Worm (Caenorhabditis elegans): Measurements from ENCODE around the gene unc-70.
A peak's percentile ranks its signal among the peaks of the same experiment; 100 is the strongest.

unc-70 gene

ce11 chrV:6880623-6881022, 515 bp upstream of the unc-70 start:
- TF ChIP-seq lin-39 (tag; optimal IDR thresholded peaks at IDR 0.05) (peak; percentile 51), nfya-1 (tag; optimal IDR thresholded peaks at IDR 0.05; ENCODE audit: insufficient read depth) (peak; percentile 64), nhr-11 (tag; optimal IDR thresholded peaks at IDR 0.05) (no peak), egl-5 (tag; optimal IDR thresholded peaks at IDR 0.05) (peak; percentile 18), snpc-4 (tag; optimal IDR thresholded peaks at IDR 0.05) (peak; percentile 93), nhr-237 (tag; optimal IDR thresholded peaks at IDR 0.05) (no peak), ama-1 (optimal IDR thresholded peaks at IDR 0.05) (peak; percentile 43), hmg-11 (tag; optimal IDR thresholded peaks at IDR 0.05) (peak; percentile 64)

- TF ChIP-seq daf-12 (tag; optimal IDR thresholded peaks at IDR 0.05) (no peak), lin-15B (tag; optimal IDR thresholded peaks at IDR 0.05) (no peak), zag-1 (tag; optimal IDR thresholded peaks at IDR 0.05) (no peak), nhr-28 (tag; optimal IDR thresholded peaks at IDR 0.05) (no peak), aly-2 (tag; optimal IDR thresholded peaks at IDR 0.05) (no peak), elt-2 (tag; optimal IDR thresholded peaks at IDR 0.05) (peak; percentile 68)
Observed at ce11 chrV:6881735-6882134, 597 bp downstream of the unc-70 start.

ce11 chrV:6882452-6882939, 1.4 kb downstream of the unc-70 start:
- no peak for TF ChIP-seq egl-5 (tag; optimal IDR thresholded peaks at IDR 0.05)
- no peak for TF ChIP-seq mdl-1 (tag; optimal IDR thresholded peaks at IDR 0.05)
- TF ChIP-seq nfya-1 (tag; optimal IDR thresholded peaks at IDR 0.05; ENCODE audit: insufficient read depth): no peak
- no peak for TF ChIP-seq nhr-25 (tag; optimal IDR thresholded peaks at IDR 0.05)
- no peak for TF ChIP-seq snpc-4 (tag; optimal IDR thresholded peaks at IDR 0.05)
- no peak for TF ChIP-seq nhr-237 (tag; optimal IDR thresholded peaks at IDR 0.05)
- no peak for TF ChIP-seq unc-39 (tag; optimal IDR thresholded peaks at IDR 0.05)
- no peak for TF ChIP-seq ceh-28 (tag; optimal IDR thresholded peaks at IDR 0.05)
- no peak for TF ChIP-seq nhr-76 (tag; optimal IDR thresholded peaks at IDR 0.05)
- TF ChIP-seq egl-27 (tag; optimal IDR thresholded peaks at IDR 0.05): no peak

DNA sequence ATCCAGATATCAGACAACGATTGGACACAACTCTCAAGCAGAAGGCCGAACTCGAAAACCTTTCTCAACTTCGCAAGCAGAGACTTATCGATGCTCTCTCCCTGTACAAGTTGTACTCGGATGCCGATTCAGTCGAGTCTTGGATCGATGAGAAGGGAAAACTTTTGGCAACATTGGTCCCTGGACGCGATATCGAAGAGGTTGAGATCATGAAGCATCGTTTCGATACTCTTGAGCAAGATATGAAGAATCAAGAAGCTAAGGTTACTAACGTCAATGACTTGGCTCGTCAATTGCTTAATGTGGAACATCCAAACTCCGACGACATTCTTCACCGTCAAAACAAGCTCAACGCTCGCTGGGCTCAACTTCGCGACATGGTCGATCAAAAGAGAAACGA, 3.9 kb downstream of the unc-70 start:
- TF ChIP-seq sea-2 (GFP tag; optimal IDR thresholded peaks at IDR 0.05): no peak
- no peak for TF ChIP-seq ceh-28 (tag; optimal IDR thresholded peaks at IDR 0.05)
- TF ChIP-seq nfya-1 (tag; optimal IDR thresholded peaks at IDR 0.05; ENCODE audit: insufficient read depth): no peak
- no peak for TF ChIP-seq pha-4 (tag; optimal IDR thresholded peaks at IDR 0.05)
- no peak for TF ChIP-seq snpc-4 (tag; optimal IDR thresholded peaks at IDR 0.05)
- TF ChIP-seq R02D3.7 (tag; optimal IDR thresholded peaks at IDR 0.05): no peak
- no peak for TF ChIP-seq aly-2 (tag; optimal IDR thresholded peaks at IDR 0.05)
- no peak for TF ChIP-seq fos-1 (tag; optimal IDR thresholded peaks at IDR 0.05)
- TF ChIP-seq mml-1 (tag; optimal IDR thresholded peaks at IDR 0.05): no peak
- TF ChIP-seq jun-1 (tag; optimal IDR thresholded peaks at IDR 0.05): no peak
- no peak for TF ChIP-seq egl-5 (tag; optimal IDR thresholded peaks at IDR 0.05)
- no peak for TF ChIP-seq fkh-2 (tag; optimal IDR thresholded peaks at IDR 0.05)
- no peak for TF ChIP-seq pqm-1 (tag; optimal IDR thresholded peaks at IDR 0.05)
- no peak for TF ChIP-seq nhr-11 (tag; optimal IDR thresholded peaks at IDR 0.05)

- TF ChIP-seq unc-62 (GFP tag; optimal IDR thresholded peaks at IDR 0.05) (no peak), nhr-43 (tag; optimal IDR thresholded peaks at IDR 0.05; ENCODE audit: poor library complexity, severe bottlenecking) (peak; percentile 77), elt-1 (tag; optimal IDR thresholded peaks at IDR 0.05) (no peak), skn-1 (tag; optimal IDR thresholded peaks at IDR 0.05) (no peak), ceh-16 (tag; optimal IDR thresholded peaks at IDR 0.05) (no peak), R02D3.7 (tag; optimal IDR thresholded peaks at IDR 0.05) (no peak), elt-3 (tag; optimal IDR thresholded peaks at IDR 0.05) (no peak), aly-2 (tag; optimal IDR thresholded peaks at IDR 0.05) (peak; percentile 86), lin-15B (tag; optimal IDR thresholded peaks at IDR 0.05) (peak; percentile 10), ama-1 (optimal IDR thresholded peaks at IDR 0.05) (peak; percentile 10), lin-39 (tag; optimal IDR thresholded peaks at IDR 0.05) (peak; percentile 45), nhr-76 (tag; optimal IDR thresholded peaks at IDR 0.05) (no peak), ceh-28 (tag; optimal IDR thresholded peaks at IDR 0.05) (no peak), mml-1 (tag; optimal IDR thresholded peaks at IDR 0.05) (no peak), jun-1 (tag; optimal IDR thresholded peaks at IDR 0.05) (peak; percentile 49), hmg-11 (tag; optimal IDR thresholded peaks at IDR 0.05) (peak; percentile 76), nhr-67 (tag; optimal IDR thresholded peaks at IDR 0.05) (no peak), nhr-25 (tag; optimal IDR thresholded peaks at IDR 0.05) (no peak), ZK546.5 (tag; optimal IDR thresholded peaks at IDR 0.05) (no peak), nfya-1 (tag; optimal IDR thresholded peaks at IDR 0.05; ENCODE audit: insufficient read depth) (no peak), zag-1 (tag; optimal IDR thresholded peaks at IDR 0.05) (no peak), fos-1 (tag; optimal IDR thresholded peaks at IDR 0.05) (no peak), pqm-1 (tag; optimal IDR thresholded peaks at IDR 0.05) (peak; percentile 17), pha-4 (tag; optimal IDR thresholded peaks at IDR 0.05) (peak; percentile 47), snpc-4 (tag; optimal IDR thresholded peaks at IDR 0.05) (no peak), nhr-77 (tag; optimal IDR thresholded peaks at IDR 0.05) (no peak), elt-2 (tag; optimal IDR thresholded peaks at IDR 0.05) (peak; percentile 54), lsy-12 (tag; optimal IDR thresholded peaks at IDR 0.05) (peak; percentile 73), ceh-82 (tag; optimal IDR thresholded peaks at IDR 0.05) (peak; percentile 14), nhr-12 (tag; optimal IDR thresholded peaks at IDR 0.05) (no peak), egl-5 (tag; optimal IDR thresholded peaks at IDR 0.05) (no peak), tbx-2 (tag; optimal IDR thresholded peaks at IDR 0.05) (peak; percentile 33), ztf-11 (tag; optimal IDR thresholded peaks at IDR 0.05) (no peak)
Observed at ce11 chrV:6888828-6889227, 7.7 kb downstream of the unc-70 start.
